Fruit fly (Drosophila melanogaster) whole organism, larva: ENCODE data around the gene prg.

Experiments
- noc ChIP-seq: fragments of 200-800 bp; sonication (Bioruptor generic); optimal IDR thresholded peaks from 3 replicates; lab custom pipeline; 2019; ENCODE audit warnings: missing biosample characterization, mild to moderate bottlenecking, missing genetic modification characterization, moderate library complexity

prg gene

DNA sequence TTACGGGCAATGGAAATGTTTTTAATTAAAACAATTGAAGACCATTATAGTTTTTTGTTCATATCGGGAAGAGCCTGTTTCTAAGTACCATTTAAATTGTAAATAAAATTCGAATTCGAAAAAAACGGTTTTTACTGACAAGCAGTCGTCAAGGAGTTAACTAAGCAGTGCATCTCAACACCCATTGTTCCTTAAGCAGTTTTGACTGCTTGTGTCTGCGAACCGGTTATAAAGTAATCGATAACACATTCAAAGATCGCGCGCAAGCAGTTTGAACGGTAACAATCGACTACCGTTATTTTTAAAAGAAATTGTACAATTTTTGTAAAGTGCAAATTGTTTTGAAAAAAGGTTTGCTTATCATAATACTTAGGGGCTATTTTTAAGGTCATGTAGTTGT, 13.7 kb downstream of the prg start:
- TF ChIP-seq noc (tag; lab: Kevin White, UChicago), result no peak

DNA sequence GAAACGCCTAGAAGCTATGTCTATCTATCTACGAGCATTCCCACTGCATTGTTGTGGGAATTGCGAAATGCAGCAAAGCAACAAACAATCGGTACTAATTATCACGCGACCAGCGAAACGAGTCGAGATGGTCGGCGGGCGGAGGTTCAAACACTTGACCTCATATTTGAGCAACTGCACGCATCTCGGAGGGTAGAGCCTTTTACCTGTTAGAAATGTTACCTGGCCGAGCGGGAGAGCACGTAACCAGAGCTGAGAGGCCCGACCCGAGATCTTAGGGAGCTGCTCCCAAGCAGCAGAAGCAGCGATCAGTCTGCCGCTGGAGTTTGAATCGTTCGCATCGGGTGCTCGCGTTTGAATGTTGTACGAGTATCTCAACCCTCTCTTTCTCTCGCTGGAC, 14.1 kb downstream of the prg start:
- TF ChIP-seq noc (tag; lab: Kevin White, UChicago), result no peak

DNA sequence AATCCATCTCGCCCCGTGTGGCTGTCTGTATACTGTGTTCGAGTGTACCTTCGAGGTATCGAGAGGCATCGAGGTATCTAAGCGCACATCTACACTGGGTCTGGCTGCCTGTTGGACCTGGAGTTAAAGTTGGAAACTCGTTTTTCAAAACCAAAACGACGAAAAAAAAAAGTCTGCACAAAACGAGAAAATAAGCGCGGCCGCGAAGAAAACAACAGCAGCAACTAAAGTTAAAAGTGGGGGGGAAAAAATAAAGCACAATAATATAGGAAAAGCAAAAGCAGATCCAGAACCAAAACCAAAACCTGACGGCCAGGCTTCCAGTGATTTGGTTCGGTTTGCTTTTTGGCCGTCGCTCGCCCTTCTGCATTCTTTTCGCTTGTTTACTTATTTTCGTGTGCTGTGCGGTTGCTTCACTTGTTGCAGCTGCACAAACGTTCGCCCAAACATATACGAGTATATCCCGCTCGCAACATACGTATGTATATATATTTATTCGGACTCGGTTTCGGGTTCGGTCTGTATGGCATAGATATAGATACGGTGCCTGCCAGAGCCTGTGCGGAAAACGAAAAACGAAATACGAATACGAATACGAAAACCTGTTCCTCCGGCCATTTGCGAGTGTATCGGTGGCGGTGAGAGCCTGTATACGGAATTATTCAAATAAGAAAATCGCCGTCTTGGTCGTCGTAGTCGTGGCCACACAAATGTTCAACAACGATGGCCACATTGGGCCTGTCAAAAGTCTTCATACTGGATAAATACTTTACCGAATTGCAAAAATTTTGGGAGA, 14.8 kb downstream of the prg start:
- no peak for TF ChIP-seq noc (tag; lab: Kevin White, UChicago)

DNA sequence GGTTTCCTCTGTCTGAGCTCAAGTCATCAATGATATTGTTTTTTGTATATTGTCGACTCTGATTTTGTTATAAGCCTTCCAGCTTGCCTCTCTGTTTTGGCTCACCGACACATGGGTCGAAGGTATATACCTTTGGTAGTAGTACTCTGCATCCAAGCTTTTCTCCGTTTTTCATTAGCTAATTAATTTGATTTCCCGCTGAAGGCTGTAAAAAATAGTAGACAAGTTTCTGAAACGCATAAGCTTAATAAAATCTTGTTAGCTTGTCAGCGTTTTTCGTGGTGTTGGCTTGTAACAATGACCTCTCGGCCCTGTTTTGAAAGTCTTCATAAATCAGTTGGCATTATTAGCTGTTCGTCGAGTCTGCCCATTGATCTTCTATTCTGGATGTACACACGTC, 16.5 kb downstream of the prg start:
- TF ChIP-seq noc (tag; lab: Kevin White, UChicago), result peak; percentile 3

DNA sequence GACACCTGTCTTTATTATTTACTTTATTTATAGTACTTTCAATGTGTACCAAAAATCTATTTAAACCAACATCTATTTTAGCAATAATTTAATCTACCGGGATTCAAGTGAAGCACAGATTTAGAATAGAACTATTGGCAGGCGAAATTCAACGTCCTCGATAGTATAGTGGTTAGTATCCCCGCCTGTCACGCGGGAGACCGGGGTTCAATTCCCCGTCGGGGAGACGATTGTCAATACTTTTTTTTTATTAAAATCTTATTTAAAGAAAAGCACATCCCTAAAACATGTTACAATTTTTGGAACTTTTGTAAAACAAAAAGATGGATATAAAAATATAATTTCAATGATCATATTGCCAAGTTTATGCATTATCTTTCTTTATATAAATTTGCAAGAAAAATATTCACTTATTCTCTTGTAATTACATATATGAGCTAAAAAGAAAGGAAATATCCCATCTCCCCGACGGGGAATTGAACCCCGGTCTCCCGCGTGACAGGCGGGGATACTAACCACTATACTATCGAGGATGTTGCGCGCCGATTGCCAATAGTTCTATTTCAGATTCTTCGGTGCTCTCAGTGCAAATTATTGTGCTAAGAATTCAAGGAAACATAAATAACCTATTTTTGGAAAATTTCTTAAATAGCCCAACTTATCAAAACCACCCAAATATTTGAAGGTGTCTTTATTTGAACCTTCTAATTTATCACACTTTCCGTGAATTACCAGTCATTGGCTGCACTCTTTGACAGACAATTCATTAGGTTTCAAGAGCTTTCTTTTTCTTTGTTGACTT, 17.5 kb downstream of the prg start, which contains the start of gene CG43796:
Gene CG43796, plus strand, starts transcription at position 752 of the 802 bp plus-strand sequence.
- no peak for TF ChIP-seq noc (tag; lab: Kevin White, UChicago)

DNA sequence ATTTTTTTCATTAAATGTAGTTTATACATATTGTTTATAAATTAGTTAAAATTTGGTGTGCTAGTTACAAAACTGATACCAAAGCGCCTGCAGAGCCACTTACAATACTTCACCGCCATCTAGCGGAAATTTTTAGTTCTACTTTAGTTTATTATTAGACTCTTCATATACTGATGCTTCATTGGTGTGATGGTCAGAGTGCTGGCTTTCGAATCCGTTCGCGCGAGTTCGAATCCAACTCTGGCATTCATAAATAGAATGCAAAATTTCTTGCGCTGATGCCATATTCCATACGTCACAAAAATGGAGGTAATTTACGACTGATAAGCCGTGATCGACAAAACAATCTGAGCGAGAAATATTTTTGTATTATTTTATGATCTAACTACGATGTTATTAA, 21.3 kb downstream of the prg start:
- TF ChIP-seq noc (tag; lab: Kevin White, UChicago), result no peak

DNA sequence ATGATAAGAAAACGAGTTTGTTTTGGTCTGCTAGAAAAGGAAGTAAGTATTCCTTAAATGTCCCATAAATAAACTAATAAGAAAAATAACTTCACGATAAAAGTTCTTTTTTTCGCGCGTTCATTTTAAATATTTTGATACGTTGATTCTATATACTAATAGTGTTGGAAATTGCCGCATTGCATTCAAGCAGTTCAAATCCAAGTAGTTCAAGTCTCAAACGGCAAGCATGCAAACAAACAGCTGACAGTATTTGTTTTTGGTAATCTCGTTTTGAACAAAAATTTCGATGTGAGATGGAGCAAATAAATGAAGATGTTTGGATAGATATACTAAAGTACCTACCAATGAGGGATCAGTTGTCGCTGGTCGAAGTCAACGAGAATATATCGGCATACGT, 24.4 kb downstream of the prg start, which contains the start of gene CG13088:
Gene CG13088, plus strand, starts transcription at position 247 of the 400 bp plus-strand sequence.
- TF ChIP-seq noc (tag; lab: Kevin White, UChicago), result no peak

DNA sequence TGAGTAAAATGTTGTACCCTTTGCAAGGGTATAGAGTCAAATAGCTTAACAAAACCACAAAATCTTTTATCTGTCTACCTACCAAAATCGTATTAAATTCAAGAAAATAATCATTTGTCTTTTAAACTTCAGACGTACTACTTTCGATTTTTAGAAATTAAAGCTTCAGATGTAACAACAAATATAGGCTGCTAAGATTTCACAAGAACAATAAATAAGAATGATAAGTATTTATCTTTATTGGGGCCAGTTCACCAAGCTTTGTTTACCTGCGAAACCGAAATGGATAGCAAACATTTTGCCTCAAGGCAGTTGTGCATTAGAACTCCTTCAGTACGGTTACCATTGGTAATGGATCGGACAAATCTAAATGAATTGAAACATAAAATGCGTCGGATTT, 26.2 kb downstream of the prg start, which contains the start of gene CG43400:
Gene CG43400, plus strand, starts transcription at position 301 of the 400 bp plus-strand sequence.
- no peak for TF ChIP-seq noc (tag; lab: Kevin White, UChicago)

DNA sequence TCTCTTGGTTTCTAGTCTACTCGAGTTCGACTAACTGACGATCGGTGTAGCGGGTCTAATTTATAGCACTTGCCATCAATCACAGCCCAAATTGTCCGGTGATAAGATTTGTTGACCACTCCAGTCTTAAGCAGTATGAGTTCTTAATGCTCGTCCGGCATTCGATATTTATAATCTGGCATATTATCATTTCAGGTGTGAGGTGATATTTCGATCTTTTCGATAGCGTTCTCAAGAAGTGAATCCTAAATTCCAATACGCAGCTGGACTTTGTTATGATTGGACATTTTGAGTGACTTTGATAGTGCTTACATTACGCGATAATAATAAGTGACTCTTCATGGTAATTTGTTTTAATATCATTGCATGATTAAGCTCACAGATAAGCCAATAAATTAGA, 32.0 kb downstream of the prg start, which contains the start of gene Bace:
Gene Bace, minus strand, starts transcription at position 39 of the 400 bp plus-strand sequence.
- no peak for TF ChIP-seq noc (tag; lab: Kevin White, UChicago)

DNA sequence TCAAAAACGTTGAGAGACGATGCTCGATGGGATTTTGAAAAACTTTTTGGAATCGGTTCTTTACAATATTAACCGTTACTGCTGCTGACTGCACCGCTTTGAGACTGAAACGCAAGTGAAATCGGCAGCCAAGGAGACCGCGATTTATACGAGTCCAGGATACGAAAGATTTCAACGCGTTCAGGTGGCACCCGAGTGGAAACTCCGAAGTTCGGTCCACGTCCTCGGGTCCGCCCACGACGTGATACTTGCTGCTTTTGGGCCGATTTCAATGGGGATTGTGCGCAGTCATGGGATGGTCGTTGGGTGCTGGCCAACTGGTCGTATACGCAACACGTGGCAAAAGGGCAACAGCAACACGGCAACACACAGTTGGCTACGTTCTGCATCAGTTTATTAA, 42.4 kb downstream of the prg start, which contains the start of gene Dh31:
Gene Dh31, minus strand, starts transcription at position 117 of the 400 bp plus-strand sequence.
- no peak for TF ChIP-seq noc (tag; lab: Kevin White, UChicago)

DNA sequence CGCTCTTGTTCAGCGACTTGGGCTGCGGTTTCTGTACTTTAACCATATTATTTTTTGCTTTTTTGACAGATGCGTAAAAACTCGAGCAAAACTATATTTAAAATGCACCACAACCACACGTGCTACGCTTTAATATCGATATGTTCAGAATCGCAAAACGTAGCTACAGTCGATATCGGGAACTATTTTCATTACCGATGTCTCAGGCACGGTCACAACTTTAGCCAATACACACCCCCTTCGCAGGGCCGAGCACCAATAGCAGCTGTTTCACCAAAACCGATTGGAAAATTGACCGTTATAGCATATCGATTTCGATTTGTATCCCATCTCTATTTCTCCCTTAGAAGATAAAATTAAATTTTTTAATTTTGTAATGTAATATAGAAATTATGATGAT, 47.4 kb downstream of the prg start, which contains the start of gene CG13096:
Gene CG13096, minus strand, starts transcription at position 144 of the 400 bp plus-strand sequence.
- no peak for TF ChIP-seq noc (tag; lab: Kevin White, UChicago)

DNA sequence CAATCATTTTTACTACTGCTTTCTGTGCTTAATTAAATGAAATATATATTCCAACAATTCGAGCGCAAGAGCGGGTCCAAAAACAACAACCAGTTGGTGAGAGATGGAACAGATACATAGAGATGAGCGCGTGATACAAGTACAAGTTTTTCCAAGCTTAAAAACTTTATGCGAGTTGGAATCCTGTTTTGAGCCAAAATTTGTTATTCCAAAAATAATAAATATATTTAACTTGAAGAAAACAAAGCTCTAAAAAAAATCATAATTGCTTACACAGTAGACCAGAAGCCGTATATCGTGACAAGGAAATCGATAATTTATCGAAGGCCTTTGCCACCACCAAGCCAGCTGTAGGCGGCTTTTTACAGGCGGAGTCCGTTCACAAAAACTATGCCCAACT, 50.5 kb downstream of the prg start, which contains the start of the genes CG13097 and PIG-U:
Gene CG13097, minus strand, starts transcription at position 121 of the 400 bp plus-strand sequence.
Gene PIG-U, plus strand, starts transcription at position 349 of the 400 bp plus-strand sequence.
- no peak for TF ChIP-seq noc (tag; lab: Kevin White, UChicago)
